Fruit fly (Drosophila melanogaster) S2 (cell line): ENCODE results near the gene Atg5.

Experiments used
- CG8478 ChIP-seq: fragments of >200 bp; optimal IDR thresholded peaks from 2 replicates; lab custom pipeline; 2018
- CTCF ChIP-seq, 2 experiments: fragments of >200 bp; optimal IDR thresholded peaks; 2 replicates each; lab custom pipeline; 2018

DNA sequence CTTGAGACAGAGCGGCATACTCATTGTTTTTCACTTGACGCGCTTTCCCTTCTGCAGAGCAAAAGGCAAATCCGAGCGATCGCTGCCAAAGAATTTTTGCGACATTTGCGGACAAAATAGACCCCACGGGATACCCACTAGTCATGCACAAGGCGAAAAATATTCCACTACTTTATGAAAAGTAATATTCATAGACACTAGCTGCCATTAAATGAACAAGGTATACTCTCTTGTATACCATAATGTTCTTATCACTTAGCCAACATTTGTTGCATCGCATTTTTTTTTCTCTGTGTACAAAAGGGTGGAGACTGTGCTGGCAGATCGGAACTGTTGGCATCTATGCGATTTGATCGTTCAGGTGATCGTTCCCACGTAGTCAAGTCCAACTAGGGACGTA is 11.2 kb downstream of the Atg5 start:
- TF ChIP-seq CG8478 (lab: Kevin White, UChicago) (no peak), CTCF (optimal IDR thresholded peaks at IDR 0.05; lab: Kevin White, UChicago) (no peak)
